Worm (Caenorhabditis elegans) whole organism, L1 larva: Measurements from ENCODE around the gene Y47D7A.6.
A peak's percentile ranks its signal among the peaks of the same experiment; 100 is the strongest.

Source experiments
- C34B4.2 ChIP-seq: sonication (generic microtip); optimal IDR thresholded peaks from 2 replicates; lab custom pipeline; 2017; ENCODE audit warnings: mild to moderate bottlenecking, missing genetic modification characterization, missing compliant biosample characterization
- aha-1 ChIP-seq: fragments of 150-350 bp; optimal IDR thresholded peaks from 2 replicates; lab custom pipeline; 2014; ENCODE audit warnings: missing biosample characterization, missing genetic modification characterization
- alr-1 ChIP-seq: fragments of 200-800 bp; sonication (Bioruptor generic); optimal IDR thresholded peaks from 2 replicates; lab custom pipeline; 2018; ENCODE audit warnings: borderline replicate concordance, mild to moderate bottlenecking, missing genetic modification characterization, missing compliant biosample characterization
- ama-1 ChIP-seq: fragments of 150-350 bp; optimal IDR thresholded peaks from 2 replicates; lab custom pipeline; 2014
- blmp-1 ChIP-seq: fragments of 150-350 bp; optimal IDR thresholded peaks from 2 replicates; lab custom pipeline; 2014; ENCODE audit warnings: missing biosample characterization, missing genetic modification characterization
- ceh-63 ChIP-seq: fragments of 200-800 bp; sonication (Bioruptor generic); optimal IDR thresholded peaks from 2 replicates; lab custom pipeline; 2018; ENCODE audit warnings: mild to moderate bottlenecking, missing genetic modification characterization, missing compliant biosample characterization
- ceh-8 ChIP-seq: fragments of 200-800 bp; sonication (Bioruptor generic); optimal IDR thresholded peaks from 2 replicates; lab custom pipeline; 2018; ENCODE audit warnings: mild to moderate bottlenecking, missing genetic modification characterization, moderate library complexity, missing compliant biosample characterization
- dpl-1 ChIP-seq, 3 experiments: fragments of 150-350 bp in 2 of 3; sonication (generic microtip) in 1 of 3; optimal IDR thresholded peaks; 2 replicates each; lab custom pipeline; 2014 to 2017; ENCODE audit warnings: missing biosample characterization in 3 of 3, missing genetic modification characterization in 3 of 3, missing genetic modification reagents in 3 of 3
- efl-1 ChIP-seq, 4 experiments: fragments of 150-350 bp; optimal IDR thresholded peaks in 3 of 4; peaks in 1 of 4; 1 replicate in 1 of 4; 2 replicates in 3 of 4; lab custom pipeline; 2014; ENCODE audit warnings: missing biosample characterization in 2 of 4, missing genetic modification characterization in 2 of 4, missing genetic modification reagents in 2 of 4
- ets-5 ChIP-seq: fragments of 200-800 bp; sonication (Bioruptor generic); IDR thresholded peaks from 2 replicates; pipeline ENCODE4 v1.3.6; 2022; ENCODE audit warnings: missing genetic modification characterization, missing compliant biosample characterization
- fkh-8 ChIP-seq: sonication (generic microtip); optimal IDR thresholded peaks from 2 replicates; lab custom pipeline; 2016; ENCODE audit warnings: mild to moderate bottlenecking, missing genetic modification characterization, missing compliant biosample characterization
- grh-1 ChIP-seq: fragments of 200-800 bp; sonication (Bioruptor generic); IDR thresholded peaks from 2 replicates; pipeline ENCODE4 v1.3.6; 2022; ENCODE audit warnings: missing genetic modification reagents, missing genetic modification characterization, missing compliant biosample characterization
- hlh-4 ChIP-seq: sonication (generic microtip); optimal IDR thresholded peaks from 2 replicates; lab custom pipeline; 2016; ENCODE audit warnings: mild to moderate bottlenecking, missing genetic modification characterization, missing compliant biosample characterization
- irx-1 ChIP-seq: sonication (generic microtip); optimal IDR thresholded peaks from 2 replicates; lab custom pipeline; 2016; ENCODE audit warnings: missing genetic modification characterization, missing compliant biosample characterization
- isw-1 ChIP-seq: fragments of 200-800 bp; sonication (Bioruptor generic); IDR thresholded peaks from 2 replicates; pipeline ENCODE4 v1.3.6; 2022; ENCODE audit warnings: missing genetic modification characterization, missing compliant biosample characterization
- jun-1 ChIP-seq: fragments of 150-350 bp; optimal IDR thresholded peaks from 2 replicates; lab custom pipeline; 2014; ENCODE audit warnings: missing biosample characterization, missing genetic modification reagents, missing genetic modification characterization
- lin-35 ChIP-seq, 2 experiments: fragments of 150-350 bp; optimal IDR thresholded peaks; 2 replicates each; lab custom pipeline; 2014; ENCODE audit warnings: missing biosample characterization in 2 of 2, missing genetic modification characterization in 2 of 2, missing genetic modification reagents in 2 of 2
- lin-39 ChIP-seq: fragments of 150-350 bp; optimal IDR thresholded peaks from 2 replicates; lab custom pipeline; 2014; ENCODE audit warnings: missing biosample characterization, missing genetic modification reagents, missing genetic modification characterization
- lir-3 ChIP-seq: sonication (generic microtip); optimal IDR thresholded peaks from 2 replicates; lab custom pipeline; 2016; ENCODE audit warnings: mild to moderate bottlenecking, missing genetic modification characterization, moderate library complexity, missing compliant biosample characterization; ENCODE audit not compliant: poor library complexity
- mef-2 ChIP-seq: fragments of 150-350 bp; optimal IDR thresholded peaks from 2 replicates; lab custom pipeline; 2014; ENCODE audit warnings: missing biosample characterization, missing genetic modification characterization
- nhr-12 ChIP-seq: sonication (generic microtip); optimal IDR thresholded peaks from 2 replicates; lab custom pipeline; 2017; ENCODE audit warnings: missing biosample characterization, missing genetic modification characterization
- nhr-19 ChIP-seq: fragments of 200-800 bp; sonication (Bioruptor generic); conservative IDR thresholded peaks from 2 replicates; pipeline ENCODE4 v1.3.6; 2022; ENCODE audit warnings: missing genetic modification characterization, missing compliant biosample characterization
- nhr-20 ChIP-seq: sonication (generic microtip); optimal IDR thresholded peaks from 2 replicates; lab custom pipeline; 2016; ENCODE audit warnings: mild to moderate bottlenecking, missing genetic modification characterization, missing compliant biosample characterization
- nhr-237 ChIP-seq: fragments of 150-350 bp; optimal IDR thresholded peaks from 2 replicates; lab custom pipeline; 2014; ENCODE audit warnings: missing biosample characterization, missing genetic modification characterization
- nhr-77 ChIP-seq: fragments of 150-350 bp; optimal IDR thresholded peaks from 2 replicates; lab custom pipeline; 2014; ENCODE audit warnings: missing biosample characterization, missing genetic modification characterization
- pax-3 ChIP-seq: fragments of 200-800 bp; sonication (Bioruptor generic); optimal IDR thresholded peaks from 2 replicates; lab custom pipeline; 2018; ENCODE audit warnings: mild to moderate bottlenecking, missing genetic modification characterization, moderate library complexity, missing compliant biosample characterization
- rnt-1 ChIP-seq: sonication (generic microtip); optimal IDR thresholded peaks from 2 replicates; lab custom pipeline; 2016; ENCODE audit warnings: mild to moderate bottlenecking, missing genetic modification characterization, moderate library complexity, missing compliant biosample characterization
- skn-1 ChIP-seq: fragments of 150-350 bp; optimal IDR thresholded peaks from 2 replicates; lab custom pipeline; 2014; ENCODE audit warnings: missing biosample characterization, missing genetic modification characterization
- snpc-4 ChIP-seq: fragments of 150-350 bp; optimal IDR thresholded peaks from 2 replicates; lab custom pipeline; 2014; ENCODE audit warnings: missing biosample characterization, missing genetic modification characterization
- sptf-1 ChIP-seq: fragments of 150-350 bp; optimal IDR thresholded peaks from 2 replicates; lab custom pipeline; 2014; ENCODE audit warnings: missing biosample characterization, missing genetic modification characterization
- sup-37 ChIP-seq: fragments of 200-800 bp; sonication (Bioruptor generic); optimal IDR thresholded peaks from 2 replicates; lab custom pipeline; 2018; ENCODE audit warnings: mild to moderate bottlenecking, missing genetic modification characterization, missing compliant biosample characterization
- tlp-1 ChIP-seq: fragments of 150-350 bp; optimal IDR thresholded peaks from 2 replicates; lab custom pipeline; 2014; ENCODE audit warnings: missing biosample characterization, missing genetic modification characterization
- unc-86 ChIP-seq: sonication (generic microtip); optimal IDR thresholded peaks from 2 replicates; lab custom pipeline; 2016; ENCODE audit warnings: missing genetic modification characterization, missing compliant biosample characterization
- xbp-1 ChIP-seq: sonication (generic microtip); optimal IDR thresholded peaks from 2 replicates; lab custom pipeline; 2016; ENCODE audit warnings: missing genetic modification characterization, missing compliant biosample characterization
- zag-1 ChIP-seq: fragments of 150-350 bp; optimal IDR thresholded peaks from 2 replicates; lab custom pipeline; 2014; ENCODE audit warnings: missing biosample characterization, missing genetic modification characterization

The Y47D7A.6 gene

ce11 chrV:4442749-4443381 lies 24.8 kb upstream of the Y47D7A.6 start, which contains the start of gene rft-1:
TSS of gene rft-1 (minus strand) at chrV:4443223.
- TF ChIP-seq snpc-4 (tag; lab: Kevin White, UChicago) = no peak
- peak; percentile 23 for TF ChIP-seq nhr-20 (tag; lab: Kevin White, UChicago)
- no peak for TF ChIP-seq efl-1 (optimal IDR thresholded peaks at IDR 0.05; lab: Kevin White, UChicago)
- TF ChIP-seq efl-1 (GFP tag; optimal IDR thresholded peaks at IDR 0.05 in 1 of 2; lab: Kevin White, UChicago) = peak in 1 of 2 experiments; percentile 88
- TF ChIP-seq ets-5 (GFP tag; lab: Robert Waterston, UW) = no peak
- peak in 1 of 2 experiments; percentile 21 for TF ChIP-seq lin-35 (GFP tag; optimal IDR thresholded peaks at IDR 0.05; lab: Kevin White, UChicago)

- TF ChIP-seq ceh-63 (no peak), sup-37 (GFP tag; lab: Kevin White, UChicago) (no peak), nhr-237 (tag; lab: Kevin White, UChicago) (no peak), nhr-20 (tag; lab: Kevin White, UChicago) (no peak), blmp-1 (tag; lab: Kevin White, UChicago) (peak; percentile 59)
Measured at ce11 chrV:4437215-4437614, 19.2 kb upstream of the Y47D7A.6 start.

DNA sequence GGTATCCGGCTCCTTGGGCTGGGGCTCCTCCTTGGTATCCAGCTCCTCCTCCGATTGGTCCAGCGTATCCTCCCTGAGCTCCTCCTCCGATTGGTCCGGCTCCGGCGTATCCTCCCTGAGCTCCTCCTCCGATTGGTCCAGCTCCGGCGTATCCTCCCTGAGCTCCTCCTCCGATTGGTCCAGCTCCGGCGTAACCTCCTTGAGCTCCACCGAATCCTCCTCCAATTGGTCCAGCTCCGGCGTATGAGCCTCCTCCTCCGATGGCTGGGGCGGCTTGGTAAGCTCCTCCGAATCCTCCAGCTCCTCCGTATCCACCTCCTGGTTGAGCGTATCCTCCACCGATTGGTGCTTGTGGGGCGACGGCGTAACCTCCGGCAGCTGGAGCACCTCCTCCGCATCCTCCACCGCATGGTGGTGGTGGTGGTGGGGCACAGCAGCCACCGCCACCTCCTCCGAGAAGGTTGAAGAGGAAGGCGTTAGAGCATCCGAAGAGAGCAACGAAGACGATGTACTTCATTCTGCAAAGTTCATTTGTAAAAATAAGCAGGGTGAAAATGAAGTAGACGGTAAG lies 17.5 kb upstream of the Y47D7A.6 start, which contains the start of gene Y47D7A.13:
TSS of gene Y47D7A.13 (minus strand) at position 517 of the 571 bp plus-strand sequence.
- TF ChIP-seq C34B4.2 (tag; lab: Kevin White, UChicago) = no peak
- TF ChIP-seq ceh-8 = peak; percentile 52

DNA sequence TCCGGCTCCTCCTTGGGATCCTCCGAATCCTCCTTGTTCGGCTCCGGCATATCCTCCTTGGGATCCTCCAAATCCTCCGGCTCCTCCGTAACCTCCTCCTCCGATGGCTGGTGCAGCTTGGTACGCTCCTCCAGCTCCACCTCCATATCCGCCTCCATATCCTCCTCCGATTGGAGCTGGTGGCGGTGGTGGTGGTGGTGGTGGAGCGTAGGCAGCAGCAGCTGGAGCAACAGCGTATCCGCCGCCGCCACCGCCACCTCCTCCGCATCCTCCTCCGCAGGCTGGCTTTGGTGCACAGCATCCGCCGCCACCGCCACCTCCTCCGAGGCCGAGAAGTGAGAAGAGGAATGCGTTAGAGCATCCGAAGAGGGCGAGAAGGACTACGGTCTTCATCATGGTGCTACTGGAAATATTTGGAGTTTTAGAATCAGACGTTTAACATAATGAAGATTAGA lies 14.8 kb upstream of the Y47D7A.6 start, which contains the start of gene Y47D7A.15:
TSS of gene Y47D7A.15 (minus strand) at position 405 of the 455 bp plus-strand sequence.
- no peak for TF ChIP-seq sptf-1 (tag; lab: Kevin White, UChicago)
- TF ChIP-seq ceh-8 = peak; percentile 62

ce11 chrV:4429576-4429975 lies 11.6 kb upstream of the Y47D7A.6 start, which contains the start of gene Y47D7A.12:
TSS of gene Y47D7A.12 (minus strand) at chrV:4429676.
- TF ChIP-seq efl-1 (optimal IDR thresholded peaks at IDR 0.05; lab: Kevin White, UChicago) (no peak), efl-1 (GFP tag; optimal IDR thresholded peaks at IDR 0.05 in 1 of 2; lab: Kevin White, UChicago) (no peak), aha-1 (tag; lab: Kevin White, UChicago) (no peak), hlh-4 (tag; lab: Kevin White, UChicago) (no peak), isw-1 (no peak), skn-1 (no peak), grh-1 (no peak), unc-86 (no peak), ceh-63 (no peak), pax-3 (tag; lab: Kevin White, UChicago) (no peak), snpc-4 (tag; lab: Kevin White, UChicago) (no peak)

DNA sequence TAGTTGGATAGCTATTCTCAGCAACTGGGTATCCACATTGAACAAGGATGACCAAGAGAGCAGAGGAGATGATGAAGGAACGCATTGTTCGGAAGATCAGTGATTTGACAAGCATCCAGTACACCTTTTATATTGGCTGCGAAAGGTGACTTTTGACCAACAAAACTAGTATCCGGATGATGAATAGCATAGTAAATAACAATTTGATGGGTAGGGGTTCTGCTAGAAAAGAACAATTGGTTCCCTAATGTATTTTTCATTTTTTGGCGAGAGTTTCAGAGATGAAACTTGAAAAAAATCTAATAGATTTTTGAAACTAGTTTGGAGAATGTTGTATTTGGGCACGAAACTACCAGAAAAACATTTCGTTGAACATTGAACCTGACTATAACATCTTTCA lies 10.2 kb upstream of the Y47D7A.6 start, which contains the start of gene Y47D7A.11:
TSS of gene Y47D7A.11 (minus strand) at position 101 of the 400 bp plus-strand sequence.
- TF ChIP-seq lir-3 (tag; lab: Kevin White, UChicago) = no peak
- TF ChIP-seq rnt-1 (tag; lab: Kevin White, UChicago) = no peak
- TF ChIP-seq, all 84 proteins: peak for 0

DNA sequence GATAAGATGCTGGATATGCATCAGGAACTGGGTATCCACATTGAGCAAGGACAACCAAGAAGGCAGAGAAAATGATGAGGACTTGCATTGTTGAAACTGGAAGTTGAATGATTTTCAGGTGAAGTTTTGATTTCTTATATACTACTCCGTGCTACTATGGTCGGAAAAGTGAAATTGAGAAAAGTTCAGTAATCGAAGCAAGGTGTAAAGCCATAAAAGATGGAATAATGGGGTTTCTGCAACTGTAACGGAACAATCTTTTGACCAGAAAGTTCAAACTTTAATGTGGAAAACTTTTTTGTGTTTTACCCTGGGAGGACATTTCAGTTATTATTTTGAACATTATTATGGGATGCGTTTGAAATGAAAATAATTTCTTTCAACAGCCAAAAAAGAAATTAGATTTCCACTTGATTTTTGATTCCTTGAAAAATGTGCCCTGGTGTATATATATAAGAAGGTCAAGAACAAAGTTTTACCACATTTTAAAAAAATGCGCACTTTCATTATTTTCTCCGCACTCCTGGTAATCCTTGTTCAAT lies 5.9 kb upstream of the Y47D7A.6 start, which contains the start of the genes Y47D7A.9 and Y47D7A.19:
TSS of gene Y47D7A.9 (minus strand) at position 101 of the 542 bp plus-strand sequence.
TSS of gene Y47D7A.19 (plus strand) at position 492 of the 542 bp plus-strand sequence.
- TF ChIP-seq tlp-1 (no peak), ama-1 (lab: Kevin White, UChicago) (no peak), nhr-20 (tag; lab: Kevin White, UChicago) (no peak), lin-39 (tag; lab: Kevin White, UChicago) (no peak), nhr-12 (tag; lab: Kevin White, UChicago) (no peak), irx-1 (tag; lab: Kevin White, UChicago) (no peak), alr-1 (tag; lab: Kevin White, UChicago) (no peak), dpl-1 (GFP tag; optimal IDR thresholded peaks at IDR 0.05; lab: Kevin White, UChicago) (no peak), jun-1 (no peak), zag-1 (tag; lab: Kevin White, UChicago) (no peak), nhr-19 (no peak), ceh-8 (no peak), mef-2 (tag; lab: Kevin White, UChicago) (no peak), pax-3 (tag; lab: Kevin White, UChicago) (no peak), xbp-1 (tag; lab: Kevin White, UChicago) (no peak), isw-1 (no peak), fkh-8 (tag; lab: Kevin White, UChicago) (no peak), nhr-77 (tag; lab: Kevin White, UChicago) (no peak)
